Worm (Caenorhabditis elegans) whole organism, L1 larva: Measurements from ENCODE around the gene T06D8.10.

Source experiments
- ceh-82 ChIP-seq, 3 experiments: fragments of 150-350 bp in 1 of 3; sonication (generic microtip) in 2 of 3; optimal IDR thresholded peaks; 2 replicates each; lab custom pipeline; 2014 to 2017; ENCODE audit warnings: missing biosample characterization in 3 of 3, missing genetic modification characterization in 3 of 3
- elt-3 ChIP-seq, 6 experiments: fragments of 150-350 bp in 1 of 6; sonication (generic microtip); optimal IDR thresholded peaks; 2 replicates each; lab custom pipeline; 2017 to 2018; ENCODE audit warnings: missing biosample characterization in 6 of 6, missing genetic modification characterization in 6 of 6, inconsistent platforms in 1 of 6
- isw-1 ChIP-seq: fragments of 200-800 bp; sonication (Bioruptor generic); IDR thresholded peaks from 2 replicates; pipeline ENCODE4 v1.3.6; 2022; ENCODE audit warnings: missing genetic modification characterization, missing compliant biosample characterization
- mdl-1 ChIP-seq, 2 experiments: fragments of 150-350 bp; optimal IDR thresholded peaks; 2 replicates each; lab custom pipeline; 2014 to 2017; ENCODE audit warnings: missing biosample characterization in 2 of 2, missing genetic modification characterization in 2 of 2, inconsistent platforms in 1 of 2
- nhr-76 ChIP-seq: sonication (generic microtip); optimal IDR thresholded peaks from 2 replicates; lab custom pipeline; 2017; ENCODE audit warnings: missing biosample characterization, missing genetic modification characterization
- sptf-1 ChIP-seq: fragments of 150-350 bp; optimal IDR thresholded peaks from 2 replicates; lab custom pipeline; 2014; ENCODE audit warnings: missing biosample characterization, missing genetic modification characterization

ce11 chrII:11283803-11284202 is 36.5 kb upstream of the T06D8.10 start:
- TF ChIP-seq elt-3 (tag; optimal IDR thresholded peaks at IDR 0.05; lab: Kevin White, UChicago) (no peak), sptf-1 (tag; lab: Kevin White, UChicago) (no peak), isw-1 (GFP tag; lab: Robert Waterston, UW) (no peak), ceh-82 (tag; optimal IDR thresholded peaks at IDR 0.05; lab: Kevin White, UChicago) (no peak), nhr-76 (tag; lab: Kevin White, UChicago) (no peak), mdl-1 (tag; optimal IDR thresholded peaks at IDR 0.05; lab: Kevin White, UChicago) (no peak)
